Fruit fly (Drosophila melanogaster): Measurements from ENCODE around the gene pns.

The pns gene

DNA sequence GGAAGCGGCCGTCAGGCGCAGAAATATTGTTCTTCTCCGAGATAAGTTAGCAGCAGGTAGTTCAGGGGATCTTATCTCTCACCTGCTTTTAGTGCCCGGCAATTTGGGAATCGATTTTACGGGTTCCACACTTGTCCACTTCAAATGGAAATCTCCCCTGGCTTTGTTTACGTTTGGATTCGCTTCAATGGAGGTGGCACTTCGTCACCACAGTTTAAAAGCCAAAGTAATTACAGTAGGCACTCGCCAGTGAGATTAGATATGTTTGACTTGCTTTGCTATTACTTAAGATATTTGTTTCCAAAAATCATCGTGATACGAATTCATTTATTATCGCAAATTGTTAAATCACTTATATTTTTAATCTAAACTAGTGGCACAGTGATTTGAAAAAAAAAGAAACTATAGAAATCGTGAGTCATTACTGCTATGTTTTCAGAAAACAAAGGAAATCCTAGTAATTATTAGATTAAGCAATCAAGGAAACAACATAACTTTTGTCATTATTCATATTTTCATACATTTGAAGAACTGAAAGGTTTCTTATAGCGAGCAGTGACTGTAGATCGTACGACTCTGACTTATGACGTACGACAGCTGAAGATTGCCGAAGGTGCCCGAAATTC lies 11.5 kb downstream of the pns start (continued):
- TF ChIP-seq CG14710 (tag; optimal IDR thresholded peaks at IDR 0.05) (peak; percentile 24), CG13424 (tag; optimal IDR thresholded peaks at IDR 0.05) (peak; percentile 66), kni (GFP tag; optimal IDR thresholded peaks at IDR 0.05) (no peak), gfzf (GFP tag; optimal IDR thresholded peaks at IDR 0.05) (no peak), CG31441 (GFP tag; IDR thresholded peaks at IDR 0.05) (peak; percentile 53), bab2 (GFP tag; optimal IDR thresholded peaks at IDR 0.05) (peak; percentile 14), grn (GFP tag; optimal IDR thresholded peaks at IDR 0.05) (peak; percentile 68), CG1233 (GFP tag; optimal IDR thresholded peaks at IDR 0.05) (peak; percentile 66), CG14965 (GFP tag; optimal IDR thresholded peaks at IDR 0.05; ENCODE audit: borderline replicate concordance) (no peak), Vsx1 (GFP tag; optimal IDR thresholded peaks at IDR 0.05) (no peak), ERR (GFP tag; optimal IDR thresholded peaks at IDR 0.05) (peak; percentile 19), her (GFP tag; optimal IDR thresholded peaks at IDR 0.05) (peak; percentile 38), CG9437 (GFP tag; optimal IDR thresholded peaks at IDR 0.05) (peak; percentile 44), scrt (GFP tag; optimal IDR thresholded peaks at IDR 0.05) (peak; percentile 50), repo (GFP tag; optimal IDR thresholded peaks at IDR 0.05) (no peak), CG31388 (GFP tag; optimal IDR thresholded peaks at IDR 0.05) (no peak), Gsc (GFP tag; IDR thresholded peaks at IDR 0.05) (no peak), fd96Cb (tag; optimal IDR thresholded peaks at IDR 0.05) (peak; percentile 30), CG11398 (GFP tag; optimal IDR thresholded peaks at IDR 0.05) (no peak), prd (optimal IDR thresholded peaks at IDR 0.05) (no peak), prd (GFP tag; IDR thresholded peaks at IDR 0.05) (peak; percentile 51; the same call in 2 of the 3 replicates), Dfd (GFP tag; optimal IDR thresholded peaks at IDR 0.05) (peak in 1 of 2 experiments; percentile 74), CG7963 (GFP tag; IDR thresholded peaks at IDR 0.05; ENCODE audit: partially characterized antibody) (no peak), btn (GFP tag; optimal IDR thresholded peaks at IDR 0.05) (no peak), sim (GFP tag; IDR thresholded peaks at IDR 0.05) (no peak), CG13894 (tag; optimal IDR thresholded peaks at IDR 0.05) (peak; percentile 40), Dll (GFP tag; IDR thresholded peaks at IDR 0.05; ENCODE audit: partially characterized antibody) (no peak), CrebB (tag; optimal IDR thresholded peaks at IDR 0.05) (no peak), lilli (GFP tag; optimal IDR thresholded peaks at IDR 0.05) (peak; percentile 77), CG18262 (tag; optimal IDR thresholded peaks at IDR 0.05) (peak; percentile 53), ranshi (GFP tag; IDR thresholded peaks at IDR 0.05) (no peak; the same call in 1 of the 2 replicates), Sry-δ (GFP tag; optimal IDR thresholded peaks at IDR 0.05) (no peak), shn (GFP tag; optimal IDR thresholded peaks at IDR 0.05) (peak; percentile 64), az2 (GFP tag; optimal IDR thresholded peaks at IDR 0.05) (peak; percentile 40), CG31224 (GFP tag; IDR thresholded peaks at IDR 0.05) (0 out of 2 replicates have a peak, but pooled peaks have one; percentile 35), CG6654 (GFP tag; optimal IDR thresholded peaks at IDR 0.05) (peak; percentile 3), CG7556 (GFP tag; optimal IDR thresholded peaks at IDR 0.05) (peak; percentile 75), croc (GFP tag; conservative IDR thresholded peaks at IDR 0.05) (no peak), lbe (GFP tag; optimal IDR thresholded peaks at IDR 0.05) (peak; percentile 76), CG10654 (GFP tag; optimal IDR thresholded peaks at IDR 0.05) (peak; percentile 13), Med (GFP tag) (peak; percentile 87), CG17361 (GFP tag; IDR thresholded peaks at IDR 0.05) (peak; percentile 68), Lim3 (GFP tag; IDR thresholded peaks at IDR 0.05) (no peak), CG11247 (GFP tag; IDR thresholded peaks at IDR 0.05) (peak; percentile 11; the same call in 1 of the 2 replicates), CG13624 (GFP tag; optimal IDR thresholded peaks at IDR 0.05) (peak; percentile 62), Dbx (GFP tag; IDR thresholded peaks at IDR 0.05) (peak; percentile 43; the same call in 1 of the 3 replicates), tna (GFP tag; IDR thresholded peaks at IDR 0.05; ENCODE audit: partially characterized antibody) (no peak), Oli (tag; optimal IDR thresholded peaks at IDR 0.05) (peak; percentile 66), Nf-YB (GFP tag; optimal IDR thresholded peaks at IDR 0.05) (peak; percentile 20), ssp (GFP tag; IDR thresholded peaks at IDR 0.05) (0 out of 2 replicates have a peak, but pooled peaks have one; percentile 12)

All from whole organism, embryonic.